Fruit fly (Drosophila melanogaster) whole organism, pupa: ENCODE results near the gene CG33510.

ENCODE experiments used
- CG17806 ChIP-seq: fragments of 200-800 bp; sonication (Bioruptor generic); optimal IDR thresholded peaks from 2 replicates; lab custom pipeline; 2018; ENCODE audit warnings: missing biosample characterization, mild to moderate bottlenecking, missing genetic modification characterization, moderate library complexity
- CG8159 ChIP-seq: fragments of 200-800 bp; sonication (Bioruptor generic); optimal IDR thresholded peaks from 3 replicates; lab custom pipeline; 2018; ENCODE audit warnings: missing biosample characterization, mild to moderate bottlenecking, missing genetic modification characterization, moderate library complexity
- CG8301 ChIP-seq: fragments of 200-800 bp; sonication (Bioruptor generic); optimal IDR thresholded peaks from 2 replicates; lab custom pipeline; 2018; ENCODE audit warnings: missing biosample characterization, mild to moderate bottlenecking, missing genetic modification characterization
- D1 ChIP-seq: fragments of 200-800 bp; sonication (Bioruptor generic); optimal IDR thresholded peaks from 2 replicates; lab custom pipeline; 2018; ENCODE audit warnings: missing biosample characterization, mild to moderate bottlenecking, missing genetic modification characterization, moderate library complexity
- EcR ChIP-seq: fragments of 200-800 bp; sonication (Bioruptor generic); optimal IDR thresholded peaks from 3 replicates; lab custom pipeline; 2019; ENCODE audit warnings: missing biosample characterization, missing genetic modification characterization, mild to moderate bottlenecking, moderate library complexity, missing genetic modification reagents
- Pif1B ChIP-seq: fragments of 200-800 bp; sonication (Bioruptor generic); optimal IDR thresholded peaks from 3 replicates; lab custom pipeline; 2016; ENCODE audit warnings: missing biosample characterization, missing genetic modification characterization

- no peak for TF ChIP-seq EcR
- TF ChIP-seq CG8301 (tag; lab: Kevin White, UChicago), result no peak
- no peak for TF ChIP-seq D1 (tag; lab: Kevin White, UChicago)
- TF ChIP-seq CG8159, result no peak
- TF ChIP-seq Pif1B (GFP tag; lab: Kevin White, UChicago), result no peak
- no peak for TF ChIP-seq CG17806 (tag; lab: Kevin White, UChicago)
Observed at dm6 chr2L:21035704-21036369, 48.3 kb downstream of the CG33510 start.
